Fruit fly (Drosophila melanogaster): ENCODE data around the gene Efa6.

- peak; percentile 29 for TF ChIP-seq CG10462 (GFP tag; optimal IDR thresholded peaks at IDR 0.05)
- TF ChIP-seq org-1 (GFP tag; optimal IDR thresholded peaks at IDR 0.05): peak; percentile 64
- no peak for TF ChIP-seq vnd (GFP tag; IDR thresholded peaks at IDR 0.05; ENCODE audit: partially characterized antibody)
- no peak for TF ChIP-seq Gug (GFP tag; IDR thresholded peaks at IDR 0.05)
- no peak for TF ChIP-seq CG4854 (GFP tag; optimal IDR thresholded peaks at IDR 0.05)
- TF ChIP-seq ci (GFP tag; IDR thresholded peaks at IDR 0.05): 0 out of 3 replicates have a peak, but pooled peaks have one; percentile 39
- no peak for TF ChIP-seq mirr (GFP tag; optimal IDR thresholded peaks at IDR 0.05)
- TF ChIP-seq CG12942 (GFP tag; optimal IDR thresholded peaks at IDR 0.05): no peak
- peak; percentile 64 for TF ChIP-seq CG10209 (GFP tag; optimal IDR thresholded peaks at IDR 0.05)
- TF ChIP-seq pum (GFP tag; optimal IDR thresholded peaks at IDR 0.05): peak; percentile 47
- no peak for TF ChIP-seq schlank (tag; optimal IDR thresholded peaks at IDR 0.05)
- TF ChIP-seq CG17328 (GFP tag; IDR thresholded peaks at IDR 0.05): peak; percentile 42; the same call in 1 of the 2 replicates
- TF ChIP-seq CG16815 (GFP tag; optimal IDR thresholded peaks at IDR 0.05): peak; percentile 62
- TF ChIP-seq Blimp-1 (GFP tag; optimal IDR thresholded peaks at IDR 0.05): peak; percentile 75
Measured at dm6 chr3R:22590668-22591275, 3.2 kb downstream of the Efa6 start.
